Fruit fly (Drosophila melanogaster) whole organism, embryonic: ENCODE data around the gene ver.

Source experiments
- Aef1 ChIP-seq: fragments of 200-800 bp; sonication (Bioruptor generic); IDR thresholded peaks from 3 replicates; pipeline ENCODE4 v1.3.6; 2022; ENCODE audit warnings: missing biosample characterization, missing genetic modification characterization
- Antp ChIP-seq: fragments of 200-800 bp; sonication (Bioruptor generic); optimal IDR thresholded peaks from 3 replicates; lab custom pipeline; 2016; ENCODE audit warnings: missing biosample characterization, missing genetic modification characterization
- Bdp1 ChIP-seq: fragments of 200-800 bp; sonication (Bioruptor generic); optimal IDR thresholded peaks from 3 replicates; lab custom pipeline; 2016; ENCODE audit warnings: missing biosample characterization, missing genetic modification characterization
- BtbVII ChIP-seq: fragments of 200-800 bp; sonication (Bioruptor generic); optimal IDR thresholded peaks from 3 replicates; lab custom pipeline; 2017; ENCODE audit warnings: missing biosample characterization, mild to moderate bottlenecking, missing genetic modification characterization
- CG10267 ChIP-seq: fragments of 200-800 bp; sonication (Bioruptor generic); optimal IDR thresholded peaks from 2 replicates; lab custom pipeline; 2018; ENCODE audit warnings: missing biosample characterization, mild to moderate bottlenecking, missing genetic modification characterization, moderate library complexity
- CG10543 ChIP-seq: fragments of 200-800 bp; sonication (Bioruptor generic); optimal IDR thresholded peaks from 3 replicates; lab custom pipeline; 2017; ENCODE audit warnings: missing biosample characterization, mild to moderate bottlenecking, missing genetic modification characterization, moderate library complexity
- CG11456 ChIP-seq: fragments of 200-800 bp; sonication (Bioruptor generic); IDR thresholded peaks from 3 replicates; pipeline ENCODE4 v1.3.6; 2022; ENCODE audit warnings: missing biosample characterization, missing genetic modification characterization
- CG11695 ChIP-seq: fragments of 200-800 bp; sonication (Bioruptor generic); IDR thresholded peaks from 3 replicates; pipeline ENCODE4 v1.3.6; 2022; ENCODE audit warnings: missing biosample characterization, missing genetic modification characterization
- CG11723 ChIP-seq: fragments of 200-800 bp; sonication (Bioruptor generic); optimal IDR thresholded peaks from 2 replicates; lab custom pipeline; 2017; ENCODE audit warnings: missing biosample characterization, mild to moderate bottlenecking, missing genetic modification characterization
- CG12391 ChIP-seq: fragments of 200-800 bp; sonication (Bioruptor generic); optimal IDR thresholded peaks from 3 replicates; lab custom pipeline; 2018; ENCODE audit warnings: missing biosample characterization, mild to moderate bottlenecking, missing genetic modification characterization, moderate library complexity
- CG13287 ChIP-seq: fragments of 200-800 bp; sonication (Bioruptor generic); IDR thresholded peaks from 2 replicates; pipeline ENCODE4 v1.3.6; 2022; ENCODE audit warnings: missing biosample characterization, missing genetic modification characterization; ENCODE audit not compliant: partially characterized antibody
- CG14050 ChIP-seq: fragments of 200-800 bp; sonication (Bioruptor generic); IDR thresholded peaks from 3 replicates; pipeline ENCODE4 v1.3.6; 2022; ENCODE audit warnings: missing biosample characterization, missing genetic modification characterization
- CG15601 ChIP-seq: fragments of 200-800 bp; sonication (Bioruptor generic); optimal IDR thresholded peaks from 3 replicates; lab custom pipeline; 2019; ENCODE audit warnings: missing biosample characterization, mild to moderate bottlenecking, missing genetic modification characterization, moderate library complexity
- CG17359 ChIP-seq: fragments of 200-800 bp; sonication (Bioruptor generic); optimal IDR thresholded peaks from 3 replicates; lab custom pipeline; 2018; ENCODE audit warnings: missing biosample characterization, mild to moderate bottlenecking, missing genetic modification characterization, moderate library complexity
- CG17829 ChIP-seq: fragments of 200-800 bp; optimal IDR thresholded peaks from 2 replicates; lab custom pipeline; 2019; ENCODE audit warnings: missing biosample characterization, mild to moderate bottlenecking, missing genetic modification characterization, moderate library complexity
- CG18619 ChIP-seq: fragments of 200-800 bp; sonication (Bioruptor generic); optimal IDR thresholded peaks from 3 replicates; lab custom pipeline; 2017; ENCODE audit warnings: missing biosample characterization, mild to moderate bottlenecking, missing genetic modification characterization
- CG2116 ChIP-seq: fragments of 200-800 bp; sonication (Bioruptor generic); optimal IDR thresholded peaks from 3 replicates; lab custom pipeline; 2018; ENCODE audit warnings: missing biosample characterization, mild to moderate bottlenecking, missing genetic modification characterization
- CG2199 ChIP-seq: fragments of 200-800 bp; sonication (Bioruptor generic); IDR thresholded peaks from 3 replicates; pipeline ENCODE4 v1.3.6; 2022; ENCODE audit warnings: missing biosample characterization, missing genetic modification characterization
- CG30403 ChIP-seq: fragments of 200-800 bp; sonication (Bioruptor generic); optimal IDR thresholded peaks from 3 replicates; lab custom pipeline; 2016; ENCODE audit warnings: missing biosample characterization, missing genetic modification characterization
- CG31224 ChIP-seq: fragments of 200-800 bp; sonication (Bioruptor generic); IDR thresholded peaks from 2 replicates; pipeline ENCODE4 v1.3.6; 2022; ENCODE audit warnings: missing biosample characterization, missing genetic modification characterization
- CG6654 ChIP-seq: fragments of 200-800 bp; sonication (Bioruptor generic); optimal IDR thresholded peaks from 2 replicates; lab custom pipeline; 2017; ENCODE audit warnings: missing biosample characterization, mild to moderate bottlenecking, missing genetic modification characterization
- CTCF ChIP-seq: fragments of 200-800 bp; sonication (Bioruptor generic); optimal IDR thresholded peaks from 2 replicates; lab custom pipeline; 2017; ENCODE audit warnings: missing biosample characterization, mild to moderate bottlenecking, missing genetic modification characterization, moderate library complexity
- D ChIP-seq, 2 experiments: fragments of 200-800 bp in 1 of 2; fragments of >200 bp in 1 of 2; sonication (Bioruptor generic) in 1 of 2; optimal IDR thresholded peaks; 2 replicates in 1 of 2; 3 replicates in 1 of 2; lab custom pipeline; 2017; ENCODE audit warnings: mild to moderate bottlenecking in 1 of 2, missing biosample characterization in 1 of 2, missing genetic modification characterization in 1 of 2, missing genetic modification reagents in 1 of 2
- Dfd ChIP-seq, 2 experiments: fragments of >200 bp; optimal IDR thresholded peaks; 2 replicates each; lab custom pipeline; 2017; ENCODE audit warnings: missing biosample characterization in 2 of 2, missing genetic modification characterization in 2 of 2
- Dip3 ChIP-seq: fragments of 200-800 bp; sonication (Bioruptor generic); optimal IDR thresholded peaks from 3 replicates; lab custom pipeline; 2016; ENCODE audit warnings: missing biosample characterization, missing genetic modification characterization
- Dp ChIP-seq: fragments of 200-800 bp; sonication (Bioruptor generic); optimal IDR thresholded peaks from 2 replicates; lab custom pipeline; 2018; ENCODE audit warnings: missing biosample characterization, mild to moderate bottlenecking, missing genetic modification characterization, moderate library complexity
- GATAe ChIP-seq: fragments of 200-800 bp; sonication (Bioruptor generic); conservative IDR thresholded peaks from 2 replicates; pipeline ENCODE4 v1.3.6; 2022; ENCODE audit warnings: missing biosample characterization, missing genetic modification characterization
- Gsc ChIP-seq: fragments of 200-800 bp; sonication (Bioruptor generic); IDR thresholded peaks from 2 replicates; pipeline ENCODE4 v1.3.6; 2022; ENCODE audit warnings: missing biosample characterization, missing genetic modification characterization
- HHEX ChIP-seq: fragments of 200-800 bp; sonication (Bioruptor generic); optimal IDR thresholded peaks from 3 replicates; lab custom pipeline; 2017; ENCODE audit warnings: missing biosample characterization, mild to moderate bottlenecking, missing genetic modification characterization, missing genetic modification reagents
- Hey ChIP-seq: fragments of 200-800 bp; sonication (Bioruptor generic); optimal IDR thresholded peaks from 3 replicates; lab custom pipeline; 2018; ENCODE audit warnings: missing biosample characterization, mild to moderate bottlenecking, missing genetic modification characterization
- Hmx ChIP-seq: fragments of 200-800 bp; sonication (Bioruptor generic); optimal IDR thresholded peaks from 2 replicates; lab custom pipeline; 2016; ENCODE audit warnings: missing biosample characterization, missing genetic modification characterization
- Hr78 ChIP-seq, 2 experiments: fragments of 200-800 bp in 1 of 2; fragments of >200 bp in 1 of 2; sonication (Bioruptor generic) in 1 of 2; optimal IDR thresholded peaks; 2 replicates each; lab custom pipeline; 2017 to 2019; ENCODE audit warnings: missing biosample characterization in 2 of 2, missing genetic modification characterization in 2 of 2, mild to moderate bottlenecking in 1 of 2, moderate library complexity in 1 of 2
- Kr ChIP-seq: fragments of 200-800 bp; sonication (Bioruptor generic); optimal IDR thresholded peaks from 2 replicates; lab custom pipeline; 2017; ENCODE audit warnings: missing biosample characterization, mild to moderate bottlenecking, missing genetic modification characterization
- MESR4 ChIP-seq: fragments of 200-800 bp; sonication (Bioruptor generic); optimal IDR thresholded peaks from 2 replicates; lab custom pipeline; 2018; ENCODE audit warnings: missing biosample characterization, mild to moderate bottlenecking, missing genetic modification characterization, moderate library complexity
- NK7.1 ChIP-seq: fragments of 200-800 bp; sonication (Bioruptor generic); optimal IDR thresholded peaks from 3 replicates; lab custom pipeline; 2016; ENCODE audit warnings: missing biosample characterization, missing genetic modification characterization
- Sox102F ChIP-seq: fragments of 200-800 bp; sonication (Bioruptor generic); optimal IDR thresholded peaks from 2 replicates; lab custom pipeline; 2018; ENCODE audit warnings: missing biosample characterization, mild to moderate bottlenecking, missing genetic modification characterization, moderate library complexity
- Xrp1 ChIP-seq: fragments of 200-800 bp; sonication (Bioruptor generic); IDR thresholded peaks from 2 replicates; pipeline ENCODE4 v1.3.6; 2022; ENCODE audit warnings: missing biosample characterization, missing genetic modification characterization
- bcd ChIP-seq: fragments of 200-800 bp; sonication (Bioruptor generic); optimal IDR thresholded peaks from 2 replicates; lab custom pipeline; 2017; ENCODE audit warnings: missing biosample characterization, mild to moderate bottlenecking, missing genetic modification characterization
- btn ChIP-seq: fragments of 200-800 bp; sonication (Bioruptor generic); optimal IDR thresholded peaks from 2 replicates; lab custom pipeline; 2016; ENCODE audit warnings: missing biosample characterization, missing genetic modification characterization
- kah ChIP-seq: fragments of 200-800 bp; sonication (Bioruptor generic); optimal IDR thresholded peaks from 2 replicates; lab custom pipeline; 2018; ENCODE audit warnings: missing biosample characterization, mild to moderate bottlenecking, missing genetic modification characterization
- nerfin-1 ChIP-seq: fragments of 200-800 bp; sonication (Bioruptor generic); optimal IDR thresholded peaks from 3 replicates; lab custom pipeline; 2019; ENCODE audit warnings: missing biosample characterization, mild to moderate bottlenecking, missing genetic modification characterization, moderate library complexity
- oc ChIP-seq: fragments of 200-800 bp; sonication (Bioruptor generic); optimal IDR thresholded peaks from 2 replicates; lab custom pipeline; 2018; ENCODE audit warnings: missing biosample characterization, mild to moderate bottlenecking, missing genetic modification characterization, moderate library complexity
- p53 ChIP-seq: fragments of 200-800 bp; sonication (Bioruptor generic); optimal IDR thresholded peaks from 2 replicates; lab custom pipeline; 2016; ENCODE audit warnings: missing biosample characterization, missing genetic modification characterization
- sens-2 ChIP-seq: fragments of 200-800 bp; sonication (Bioruptor generic); IDR thresholded peaks from 2 replicates; pipeline ENCODE4 v1.3.6; 2022; ENCODE audit warnings: missing biosample characterization, missing genetic modification characterization
- slp2 ChIP-seq: fragments of 200-800 bp; sonication (Bioruptor generic); optimal IDR thresholded peaks from 2 replicates; lab custom pipeline; 2016; ENCODE audit warnings: missing biosample characterization, missing genetic modification characterization
- sug ChIP-seq: fragments of 200-800 bp; optimal IDR thresholded peaks from 2 replicates; lab custom pipeline; 2019; ENCODE audit warnings: missing biosample characterization, mild to moderate bottlenecking, missing genetic modification characterization, moderate library complexity
- tio ChIP-seq: fragments of 200-800 bp; sonication (Bioruptor generic); optimal IDR thresholded peaks from 2 replicates; lab custom pipeline; 2017; ENCODE audit warnings: missing biosample characterization, missing genetic modification characterization, inconsistent platforms
- trh ChIP-seq: fragments of 200-800 bp; sonication (Bioruptor generic); optimal IDR thresholded peaks from 2 replicates; lab custom pipeline; 2016; ENCODE audit warnings: missing biosample characterization, missing genetic modification characterization
- wdn ChIP-seq: fragments of 200-800 bp; sonication (Bioruptor generic); IDR thresholded peaks from 2 replicates; pipeline ENCODE4 v1.3.6; 2022; ENCODE audit warnings: missing biosample characterization, missing genetic modification characterization
- wor ChIP-seq: fragments of 200-800 bp; sonication (Bioruptor generic); IDR thresholded peaks from 2 replicates; pipeline ENCODE4 v1.3.6; 2022; ENCODE audit warnings: missing biosample characterization, missing genetic modification characterization
- zfh1 ChIP-seq: fragments of 200-800 bp; sonication (Bioruptor generic); IDR thresholded peaks from 3 replicates; pipeline ENCODE4 v1.3.6; 2022; ENCODE audit warnings: missing biosample characterization, missing genetic modification characterization

The ver gene

dm6 chr3L:12482917-12483316, 40.9 kb upstream of the ver start (continued):
- TF ChIP-seq Dp (GFP tag; lab: Kevin White, UChicago) (no peak), GATAe (0 out of 2 replicates have a peak, but pooled peaks have one; percentile 9), Hr78 (GFP tag; optimal IDR thresholded peaks at IDR 0.05; lab: Kevin White, UChicago) (peak in 1 of 2 experiments; percentile 15), CG11723 (GFP tag; lab: Kevin White, UChicago) (peak; percentile 47), CG18619 (GFP tag; lab: Kevin White, UChicago) (peak; percentile 69), Xrp1 (GFP tag; lab: Robert Waterston, UW) (peak; percentile 80), zfh1 (GFP tag; lab: Robert Waterston, UW) (peak; percentile 72; the same call in 2 of the 3 replicates), CG10543 (GFP tag; lab: Kevin White, UChicago) (peak; percentile 18), Bdp1 (GFP tag; lab: Kevin White, UChicago) (peak; percentile 40), oc (tag; lab: Kevin White, UChicago) (peak; percentile 37), btn (GFP tag; lab: Kevin White, UChicago) (peak; percentile 4), CG12391 (tag; lab: Kevin White, UChicago) (peak; percentile 81), CG2199 (GFP tag; lab: Robert Waterston, UW) (no peak), nerfin-1 (tag; lab: Kevin White, UChicago) (peak; percentile 75), Hey (tag; lab: Kevin White, UChicago) (no peak), slp2 (GFP tag; lab: Kevin White, UChicago) (peak; percentile 27), CTCF (GFP tag; lab: Kevin White, UChicago) (no peak), sug (tag; lab: Kevin White, UChicago) (peak; percentile 51), tio (GFP tag; lab: Kevin White, UChicago) (peak; percentile 79), kah (GFP tag; lab: Kevin White, UChicago) (peak; percentile 51), Sox102F (GFP tag; lab: Kevin White, UChicago) (peak; percentile 88), CG10267 (tag; lab: Kevin White, UChicago) (peak; percentile 14), Dfd (GFP tag; optimal IDR thresholded peaks at IDR 0.05; lab: Kevin White, UChicago) (peak in 1 of 2 experiments; percentile 1), CG13287 (GFP tag; lab: Robert Waterston, UW) (no peak), bcd (peak; percentile 77), Antp (peak; percentile 23), wdn (GFP tag; lab: Robert Waterston, UW) (peak; percentile 22; the same call in 1 of the 2 replicates), wor (GFP tag; lab: Robert Waterston, UW) (peak; percentile 25; the same call in 1 of the 2 replicates), CG17359 (tag; lab: Kevin White, UChicago) (peak; percentile 79), MESR4 (GFP tag; lab: Kevin White, UChicago) (no peak), CG6654 (GFP tag; lab: Kevin White, UChicago) (peak; percentile 20), p53 (GFP tag; lab: Kevin White, UChicago) (no peak), CG31224 (GFP tag; lab: Robert Waterston, UW) (no peak; the same call in 1 of the 2 replicates), Gsc (GFP tag; lab: Robert Waterston, UW) (no peak), CG14050 (peak; percentile 62), trh (peak; percentile 62), CG11695 (peak; percentile 81), D (optimal IDR thresholded peaks at IDR 0.05; lab: Kevin White, UChicago) (no peak), D (GFP tag; optimal IDR thresholded peaks at IDR 0.05; lab: Kevin White, UChicago) (peak; percentile 84), HHEX (GFP tag; lab: Kevin White, UChicago) (peak; percentile 72), NK7.1 (GFP tag; lab: Kevin White, UChicago) (no peak), Aef1 (GFP tag; lab: Robert Waterston, UW) (peak; percentile 62), BtbVII (peak; percentile 71), CG11456 (GFP tag; lab: Robert Waterston, UW) (no peak), Kr (no peak), CG15601 (tag; lab: Kevin White, UChicago) (peak; percentile 49), sens-2 (GFP tag; lab: Robert Waterston, UW) (peak; percentile 32; the same call in 1 of the 2 replicates), CG17829 (peak; percentile 80), Dip3 (GFP tag; lab: Kevin White, UChicago) (peak; percentile 14), CG30403 (GFP tag; lab: Kevin White, UChicago) (peak; percentile 82), CG2116 (GFP tag; lab: Kevin White, UChicago) (peak; percentile 30), Hmx (peak; percentile 41)
